Fruit fly (Drosophila melanogaster): ENCODE results near the gene DopEcR.

dm6 chr3L:4413800-4414446 lies 33.7 kb upstream of the DopEcR start:
- TF ChIP-seq pan (optimal IDR thresholded peaks at IDR 0.05): no peak
- peak; percentile 61 for TF ChIP-seq Dll (optimal IDR thresholded peaks at IDR 0.05)
- no peak for TF ChIP-seq usp (GFP tag; optimal IDR thresholded peaks at IDR 0.05)
- TF ChIP-seq EcR (GFP tag; optimal IDR thresholded peaks at IDR 0.05): no peak
- TF ChIP-seq CG8478 (optimal IDR thresholded peaks at IDR 0.05): no peak
